Worm (Caenorhabditis elegans) whole organism, early embryonic: Measurements from ENCODE around the gene acr-25.

Experiments
- B0310.2 ChIP-seq: sonication (generic microtip); optimal IDR thresholded peaks from 2 replicates; lab custom pipeline; 2016; ENCODE audit warnings: mild to moderate bottlenecking, missing genetic modification characterization, missing compliant biosample characterization
- F13C5.2 ChIP-seq: sonication (generic microtip); optimal IDR thresholded peaks from 2 replicates; lab custom pipeline; 2017; ENCODE audit warnings: mild to moderate bottlenecking, missing genetic modification characterization, inconsistent platforms, missing compliant biosample characterization
- aly-1 ChIP-seq: sonication (generic microtip); optimal IDR thresholded peaks from 2 replicates; lab custom pipeline; 2016; ENCODE audit warnings: missing genetic modification characterization, missing compliant biosample characterization
- ama-1 ChIP-seq: fragments of 150-350 bp; optimal IDR thresholded peaks from 2 replicates; lab custom pipeline; 2014
- ceh-13 ChIP-seq: fragments of 200-800 bp; sonication (Bioruptor generic); optimal IDR thresholded peaks from 2 replicates; lab custom pipeline; 2018; ENCODE audit warnings: mild to moderate bottlenecking, missing genetic modification characterization, missing compliant biosample characterization
- ceh-36 ChIP-seq: sonication (generic microtip); optimal IDR thresholded peaks from 2 replicates; lab custom pipeline; 2016; ENCODE audit warnings: missing genetic modification characterization, inconsistent platforms, missing compliant biosample characterization
- ets-7 ChIP-seq: sonication (generic microtip); optimal IDR thresholded peaks from 2 replicates; lab custom pipeline; 2016; ENCODE audit warnings: missing genotype, missing genetic modification characterization, missing compliant biosample characterization
- flt-1 ChIP-seq: fragments of 200-800 bp; sonication (Bioruptor generic); IDR thresholded peaks from 2 replicates; pipeline ENCODE4 v1.3.6; 2022; ENCODE audit warnings: missing genetic modification characterization, missing compliant biosample characterization
- hmbx-1 ChIP-seq: sonication (generic microtip); optimal IDR thresholded peaks from 2 replicates; lab custom pipeline; 2016; ENCODE audit warnings: mild to moderate bottlenecking, missing genetic modification characterization, missing compliant biosample characterization
- hmg-4 ChIP-seq: fragments of 200-800 bp; sonication (Bioruptor generic); optimal IDR thresholded peaks from 2 replicates; lab custom pipeline; 2018; ENCODE audit warnings: mild to moderate bottlenecking, missing genetic modification characterization, missing compliant biosample characterization
- hnd-1 ChIP-seq: sonication (generic microtip); optimal IDR thresholded peaks from 2 replicates; lab custom pipeline; 2016; ENCODE audit warnings: missing genetic modification characterization, missing compliant biosample characterization
- pes-1 ChIP-seq: fragments of 200-800 bp; sonication (Bioruptor generic); IDR thresholded peaks from 2 replicates; pipeline ENCODE4 v1.3.6; 2022; ENCODE audit warnings: missing genetic modification reagents, missing genetic modification characterization, missing compliant biosample characterization
- scrt-1 ChIP-seq: fragments of 200-800 bp; sonication (Bioruptor generic); IDR thresholded peaks from 2 replicates; pipeline ENCODE4 v1.3.6; 2022; ENCODE audit warnings: missing genetic modification characterization, missing compliant biosample characterization
- sea-1 ChIP-seq: fragments of 200-800 bp; sonication (Bioruptor generic); conservative IDR thresholded peaks from 2 replicates; pipeline ENCODE4 v1.3.6; 2022; ENCODE audit warnings: missing genetic modification characterization, missing compliant biosample characterization
- tbx-11 ChIP-seq: fragments of 200-800 bp; sonication (Bioruptor generic); IDR thresholded peaks from 2 replicates; pipeline ENCODE4 v1.3.6; 2022; ENCODE audit warnings: missing genetic modification characterization, missing compliant biosample characterization
- tbx-37 ChIP-seq: fragments of 200-800 bp; sonication (Bioruptor generic); conservative IDR thresholded peaks from 2 replicates; pipeline ENCODE4 v1.3.6; 2022; ENCODE audit warnings: missing genetic modification reagents, missing genetic modification characterization, missing compliant biosample characterization
- tra-4 ChIP-seq: sonication (generic microtip); optimal IDR thresholded peaks from 2 replicates; lab custom pipeline; 2017; ENCODE audit warnings: missing genetic modification characterization, missing compliant biosample characterization

acr-25 gene

ce11 chrIV:6457472-6457871 lies 6.6 kb upstream of the acr-25 start, which contains the start of gene lgc-10:
TSS of gene lgc-10 (minus strand) at chrIV:6457572.
- TF ChIP-seq F13C5.2 (tag; lab: Kevin White, UChicago): no peak

- TF ChIP-seq hnd-1 (tag; lab: Kevin White, UChicago) (no peak), flt-1 (GFP tag; lab: Robert Waterston, UW) (no peak), tra-4 (tag; lab: Kevin White, UChicago) (no peak), aly-1 (tag; lab: Kevin White, UChicago) (no peak), hmg-4 (GFP tag; lab: Kevin White, UChicago) (no peak), ama-1 (lab: Kevin White, UChicago) (no peak), B0310.2 (tag; lab: Kevin White, UChicago) (no peak), hmbx-1 (tag; lab: Kevin White, UChicago) (no peak)
These were observed 3.5 kb upstream of the acr-25 start for ce11 chrIV:6460596-6460995.

- TF ChIP-seq tra-4 (tag; lab: Kevin White, UChicago) (no peak), aly-1 (tag; lab: Kevin White, UChicago) (no peak), ceh-36 (tag; lab: Kevin White, UChicago) (no peak), scrt-1 (GFP tag; lab: Robert Waterston, UW) (no peak), tbx-11 (GFP tag; lab: Robert Waterston, UW) (no peak), B0310.2 (tag; lab: Kevin White, UChicago) (no peak), flt-1 (GFP tag; lab: Robert Waterston, UW) (no peak), F13C5.2 (tag; lab: Kevin White, UChicago) (no peak), tbx-37 (GFP tag; lab: Robert Waterston, UW) (no peak), hmbx-1 (tag; lab: Kevin White, UChicago) (no peak), pes-1 (GFP tag; lab: Robert Waterston, UW) (no peak), ets-7 (no peak), sea-1 (GFP tag; lab: Robert Waterston, UW) (no peak), hnd-1 (tag; lab: Kevin White, UChicago) (no peak)
These were observed 7.1 kb downstream of the acr-25 start, which contains the start of gene tmed-13 for ce11 chrIV:6471216-6471615. TSS of gene tmed-13 (minus strand) at chrIV:6471384.

ce11 chrIV:6473140-6473539 lies 9.0 kb downstream of the acr-25 start, which contains the start of gene Y73B6BL.27:
TSS of gene Y73B6BL.27 (minus strand) at chrIV:6473240.
- TF ChIP-seq flt-1 (GFP tag; lab: Robert Waterston, UW): no peak
- TF ChIP-seq ceh-13 (GFP tag; lab: Kevin White, UChicago): no peak
- no peak for TF ChIP-seq F13C5.2 (tag; lab: Kevin White, UChicago)
- TF ChIP-seq tbx-37 (GFP tag; lab: Robert Waterston, UW): no peak
- TF ChIP-seq hnd-1 (tag; lab: Kevin White, UChicago): no peak
- TF ChIP-seq ama-1 (lab: Kevin White, UChicago): no peak
- TF ChIP-seq ets-7: no peak

ce11 chrIV:6474751-6475150 lies 10.6 kb downstream of the acr-25 start:
- no peak for TF ChIP-seq flt-1 (GFP tag; lab: Robert Waterston, UW)
- peak; percentile 14 for TF ChIP-seq F13C5.2 (tag; lab: Kevin White, UChicago)
- no peak for TF ChIP-seq ceh-13 (GFP tag; lab: Kevin White, UChicago)

ce11 chrIV:6480221-6480620 lies 16.1 kb downstream of the acr-25 start, which contains the start of gene tyr-6:
TSS of gene tyr-6 (plus strand) at chrIV:6480521.
- TF ChIP-seq hmg-4 (GFP tag; lab: Kevin White, UChicago): no peak
- TF ChIP-seq hnd-1 (tag; lab: Kevin White, UChicago): no peak
- no peak for TF ChIP-seq ets-7
- TF ChIP-seq ceh-13 (GFP tag; lab: Kevin White, UChicago): no peak
- TF ChIP-seq flt-1 (GFP tag; lab: Robert Waterston, UW): no peak
- no peak for TF ChIP-seq scrt-1 (GFP tag; lab: Robert Waterston, UW)
- TF ChIP-seq hmbx-1 (tag; lab: Kevin White, UChicago): no peak
- no peak for TF ChIP-seq tra-4 (tag; lab: Kevin White, UChicago)
- no peak for TF ChIP-seq sea-1 (GFP tag; lab: Robert Waterston, UW)
- TF ChIP-seq ama-1 (lab: Kevin White, UChicago): no peak
- no peak for TF ChIP-seq B0310.2 (tag; lab: Kevin White, UChicago)
- no peak for TF ChIP-seq pes-1 (GFP tag; lab: Robert Waterston, UW)
- TF ChIP-seq tbx-37 (GFP tag; lab: Robert Waterston, UW): no peak

ce11 chrIV:6480978-6481377 lies 16.9 kb downstream of the acr-25 start:
- TF ChIP-seq pes-1 (GFP tag; lab: Robert Waterston, UW) (peak; percentile 72), tbx-37 (GFP tag; lab: Robert Waterston, UW) (peak; percentile 28; the same call in 1 of the 2 replicates), B0310.2 (tag; lab: Kevin White, UChicago) (no peak), tra-4 (tag; lab: Kevin White, UChicago) (no peak), scrt-1 (GFP tag; lab: Robert Waterston, UW) (0 out of 2 replicates have a peak, but pooled peaks have one; percentile 34)

- TF ChIP-seq tbx-37 (GFP tag; lab: Robert Waterston, UW) (no peak), ceh-13 (GFP tag; lab: Kevin White, UChicago) (no peak), tbx-11 (GFP tag; lab: Robert Waterston, UW) (no peak), hmg-4 (GFP tag; lab: Kevin White, UChicago) (no peak), B0310.2 (tag; lab: Kevin White, UChicago) (no peak), F13C5.2 (tag; lab: Kevin White, UChicago) (no peak), pes-1 (GFP tag; lab: Robert Waterston, UW) (no peak), scrt-1 (GFP tag; lab: Robert Waterston, UW) (no peak), tra-4 (tag; lab: Kevin White, UChicago) (no peak), aly-1 (tag; lab: Kevin White, UChicago) (no peak), ceh-36 (tag; lab: Kevin White, UChicago) (no peak), flt-1 (GFP tag; lab: Robert Waterston, UW) (no peak), hmbx-1 (tag; lab: Kevin White, UChicago) (no peak), ets-7 (no peak), ama-1 (lab: Kevin White, UChicago) (no peak), hnd-1 (tag; lab: Kevin White, UChicago) (no peak)
These were observed 22.9 kb downstream of the acr-25 start, which contains the start of gene Y73B6BL.37 for ce11 chrIV:6487047-6487446. TSS of gene Y73B6BL.37 (plus strand) at chrIV:6487347.
